Fruit fly (Drosophila melanogaster) whole organism, embryonic: Measurements from ENCODE around the gene Send1.

Experiments
- CG11093 ChIP-seq: fragments of 200-800 bp; sonication (Bioruptor generic); IDR thresholded peaks from 3 replicates; pipeline ENCODE4 v1.3.6; 2022; ENCODE audit warnings: missing biosample characterization, missing genetic modification characterization
- CG12071 ChIP-seq: fragments of 200-800 bp; sonication (Bioruptor generic); optimal IDR thresholded peaks from 3 replicates; lab custom pipeline; 2018; ENCODE audit warnings: missing biosample characterization, mild to moderate bottlenecking, missing genetic modification characterization
- CG15011 ChIP-seq: fragments of 200-800 bp; sonication (Bioruptor generic); optimal IDR thresholded peaks from 3 replicates; lab custom pipeline; 2018; ENCODE audit warnings: missing biosample characterization, mild to moderate bottlenecking, missing genetic modification characterization
- CG31224 ChIP-seq: fragments of 200-800 bp; sonication (Bioruptor generic); IDR thresholded peaks from 2 replicates; pipeline ENCODE4 v1.3.6; 2022; ENCODE audit warnings: missing biosample characterization, missing genetic modification characterization
- CG3407 ChIP-seq: fragments of 200-800 bp; sonication (Bioruptor generic); optimal IDR thresholded peaks from 2 replicates; lab custom pipeline; 2018; ENCODE audit warnings: missing biosample characterization, mild to moderate bottlenecking, missing genetic modification characterization
- Oli ChIP-seq: fragments of 200-800 bp; sonication (Bioruptor generic); optimal IDR thresholded peaks from 2 replicates; lab custom pipeline; 2018; ENCODE audit warnings: missing biosample characterization, mild to moderate bottlenecking, missing genetic modification characterization, moderate library complexity
- dan ChIP-seq: fragments of 200-800 bp; sonication (Bioruptor generic); IDR thresholded peaks from 2 replicates; pipeline ENCODE4 v1.3.6; 2022; ENCODE audit warnings: missing biosample characterization, missing genetic modification characterization
- dpn ChIP-seq, 2 experiments: fragments of 200-800 bp; sonication (Bioruptor generic); optimal IDR thresholded peaks; 3 replicates each; lab custom pipeline; 2016; ENCODE audit warnings: missing biosample characterization in 2 of 2, missing genetic modification characterization in 2 of 2
- pros ChIP-seq: fragments of 200-800 bp; sonication (Bioruptor generic); optimal IDR thresholded peaks from 3 replicates; lab custom pipeline; 2019; ENCODE audit warnings: missing biosample characterization, mild to moderate bottlenecking, missing genetic modification characterization, moderate library complexity

dm6 chr2L:2239284-2239683 lies 15.6 kb downstream of the Send1 start, which contains the start of gene Tengl2:
- TF ChIP-seq CG12071 (GFP tag; lab: Kevin White, UChicago) (no peak), Oli (tag; lab: Kevin White, UChicago) (no peak), pros (GFP tag; lab: Kevin White, UChicago) (no peak), dpn (GFP tag; optimal IDR thresholded peaks at IDR 0.05; lab: Kevin White, UChicago) (no peak), CG31224 (GFP tag; lab: Robert Waterston, UW) (no peak), CG11093 (no peak), CG15011 (GFP tag; lab: Kevin White, UChicago) (no peak), CG3407 (GFP tag; lab: Kevin White, UChicago) (no peak), dan (no peak)
